Fruit fly (Drosophila melanogaster) whole organism, embryonic: ENCODE data around the gene CG43400.
A peak's percentile ranks its signal among the peaks of the same experiment; 100 is the strongest.

Experiments used
- B-H2 ChIP-seq: fragments of 200-800 bp; sonication (Bioruptor generic); optimal IDR thresholded peaks from 2 replicates; lab custom pipeline; 2018; ENCODE audit warnings: missing biosample characterization, mild to moderate bottlenecking, missing genetic modification characterization
- BtbVII ChIP-seq: fragments of 200-800 bp; sonication (Bioruptor generic); optimal IDR thresholded peaks from 3 replicates; lab custom pipeline; 2017; ENCODE audit warnings: missing biosample characterization, mild to moderate bottlenecking, missing genetic modification characterization
- CG10543 ChIP-seq: fragments of 200-800 bp; sonication (Bioruptor generic); optimal IDR thresholded peaks from 3 replicates; lab custom pipeline; 2017; ENCODE audit warnings: missing biosample characterization, mild to moderate bottlenecking, missing genetic modification characterization, moderate library complexity
- CG11247 ChIP-seq: fragments of 200-800 bp; sonication (Bioruptor generic); IDR thresholded peaks from 2 replicates; pipeline ENCODE4 v1.3.6; 2022; ENCODE audit warnings: missing biosample characterization, missing genetic modification characterization
- CG11398 ChIP-seq: fragments of 200-800 bp; sonication (Bioruptor generic); optimal IDR thresholded peaks from 2 replicates; lab custom pipeline; 2016; ENCODE audit warnings: missing biosample characterization, missing genetic modification characterization
- CG13894 ChIP-seq: fragments of 200-800 bp; sonication (Bioruptor generic); optimal IDR thresholded peaks from 3 replicates; lab custom pipeline; 2018; ENCODE audit warnings: missing biosample characterization, mild to moderate bottlenecking, missing genetic modification characterization, moderate library complexity
- CG14014 ChIP-seq: fragments of 200-800 bp; sonication (Bioruptor generic); IDR thresholded peaks from 2 replicates; pipeline ENCODE4 v1.3.6; 2022; ENCODE audit warnings: missing biosample characterization, missing genetic modification characterization
- CG1529 ChIP-seq: fragments of 200-800 bp; sonication (Bioruptor generic); optimal IDR thresholded peaks from 3 replicates; lab custom pipeline; 2018; ENCODE audit warnings: missing biosample characterization, missing genetic modification characterization
- CG1647 ChIP-seq: fragments of 200-800 bp; sonication (Bioruptor generic); optimal IDR thresholded peaks from 3 replicates; lab custom pipeline; 2016; ENCODE audit warnings: missing biosample characterization, missing genetic modification characterization
- CG17359 ChIP-seq: fragments of 200-800 bp; sonication (Bioruptor generic); optimal IDR thresholded peaks from 3 replicates; lab custom pipeline; 2018; ENCODE audit warnings: missing biosample characterization, mild to moderate bottlenecking, missing genetic modification characterization, moderate library complexity
- CG18764 ChIP-seq: fragments of 200-800 bp; sonication (Bioruptor generic); optimal IDR thresholded peaks from 3 replicates; lab custom pipeline; 2016; ENCODE audit warnings: missing biosample characterization, missing genetic modification characterization
- CG2199 ChIP-seq: fragments of 200-800 bp; sonication (Bioruptor generic); IDR thresholded peaks from 3 replicates; pipeline ENCODE4 v1.3.6; 2022; ENCODE audit warnings: missing biosample characterization, missing genetic modification characterization
- CG2202 ChIP-seq: fragments of 200-800 bp; sonication (Bioruptor generic); optimal IDR thresholded peaks from 2 replicates; lab custom pipeline; 2018; ENCODE audit warnings: missing biosample characterization, mild to moderate bottlenecking, missing genetic modification characterization
- CG30431 ChIP-seq: fragments of 200-800 bp; sonication (Bioruptor generic); optimal IDR thresholded peaks from 2 replicates; lab custom pipeline; 2017; ENCODE audit warnings: missing biosample characterization, missing genetic modification characterization
- CG34422 ChIP-seq: fragments of 200-800 bp; sonication (Bioruptor generic); IDR thresholded peaks from 3 replicates; pipeline ENCODE4 v1.3.6; 2022; ENCODE audit warnings: missing biosample characterization, missing genetic modification characterization
- CG3838 ChIP-seq: fragments of 200-800 bp; sonication (Bioruptor generic); optimal IDR thresholded peaks from 3 replicates; lab custom pipeline; 2016; ENCODE audit warnings: missing biosample characterization, missing genetic modification characterization
- CG4282 ChIP-seq: fragments of 200-800 bp; sonication (Bioruptor generic); optimal IDR thresholded peaks from 2 replicates; lab custom pipeline; 2016; ENCODE audit warnings: missing biosample characterization, missing genetic modification characterization
- CG5180 ChIP-seq: fragments of 200-800 bp; sonication (Bioruptor generic); optimal IDR thresholded peaks from 3 replicates; lab custom pipeline; 2017; ENCODE audit warnings: missing biosample characterization, missing genetic modification characterization, mild to moderate bottlenecking, moderate library complexity, missing genetic modification reagents
- CG5953 ChIP-seq: fragments of 200-800 bp; sonication (Bioruptor generic); IDR thresholded peaks from 2 replicates; pipeline ENCODE4 v1.3.6; 2022; ENCODE audit warnings: missing biosample characterization, missing genetic modification characterization
- CG6254 ChIP-seq: fragments of 200-800 bp; sonication (Bioruptor generic); optimal IDR thresholded peaks from 3 replicates; lab custom pipeline; 2017; ENCODE audit warnings: mild to moderate bottlenecking, missing biosample characterization, missing genetic modification reagents, missing genetic modification characterization
- CG6689 ChIP-seq: fragments of 200-800 bp; sonication (Bioruptor generic); IDR thresholded peaks from 2 replicates; pipeline ENCODE4 v1.3.6; 2022; ENCODE audit warnings: missing biosample characterization, missing genetic modification characterization
- CG9215 ChIP-seq: fragments of 200-800 bp; sonication (Bioruptor generic); IDR thresholded peaks from 2 replicates; pipeline ENCODE4 v1.3.6; 2022; ENCODE audit warnings: missing biosample characterization, missing genetic modification characterization
- CG9727 ChIP-seq: fragments of 200-800 bp; sonication (Bioruptor generic); optimal IDR thresholded peaks from 3 replicates; lab custom pipeline; 2017; ENCODE audit warnings: missing biosample characterization, mild to moderate bottlenecking, missing genetic modification characterization
- CG9817 ChIP-seq: fragments of 200-800 bp; sonication (Bioruptor generic); optimal IDR thresholded peaks from 2 replicates; lab custom pipeline; 2018; ENCODE audit warnings: missing biosample characterization, mild to moderate bottlenecking, missing genetic modification characterization, moderate library complexity
- CG9876 ChIP-seq: fragments of 200-800 bp; sonication (Bioruptor generic); optimal IDR thresholded peaks from 2 replicates; lab custom pipeline; 2016; ENCODE audit warnings: missing biosample characterization, missing genetic modification characterization
- CG9932 ChIP-seq: fragments of 200-800 bp; sonication (Bioruptor generic); IDR thresholded peaks from 2 replicates; pipeline ENCODE4 v1.3.6; 2022; ENCODE audit warnings: missing biosample characterization, missing genetic modification characterization
- D ChIP-seq, 2 experiments: fragments of 200-800 bp in 1 of 2; fragments of >200 bp in 1 of 2; sonication (Bioruptor generic) in 1 of 2; optimal IDR thresholded peaks; 2 replicates in 1 of 2; 3 replicates in 1 of 2; lab custom pipeline; 2017; ENCODE audit warnings: mild to moderate bottlenecking in 1 of 2, missing biosample characterization in 1 of 2, missing genetic modification characterization in 1 of 2, missing genetic modification reagents in 1 of 2
- Dll ChIP-seq: fragments of 200-800 bp; sonication (Bioruptor generic); IDR thresholded peaks from 4 replicates; pipeline ENCODE4 v1.3.6; 2022; ENCODE audit warnings: missing biosample characterization, missing genetic modification characterization; ENCODE audit not compliant: partially characterized antibody
- H15 ChIP-seq: fragments of 200-800 bp; sonication (Bioruptor generic); IDR thresholded peaks from 3 replicates; pipeline ENCODE4 v1.3.6; 2022; ENCODE audit warnings: missing biosample characterization, missing genetic modification characterization
- Hmx ChIP-seq: fragments of 200-800 bp; sonication (Bioruptor generic); optimal IDR thresholded peaks from 2 replicates; lab custom pipeline; 2016; ENCODE audit warnings: missing biosample characterization, missing genetic modification characterization
- Oaz ChIP-seq: fragments of 200-800 bp; sonication (Bioruptor generic); IDR thresholded peaks from 2 replicates; pipeline ENCODE4 v1.3.6; 2022; ENCODE audit warnings: missing biosample characterization, missing genetic modification characterization
- Opbp ChIP-seq: fragments of 200-800 bp; sonication (Bioruptor generic); IDR thresholded peaks from 3 replicates; pipeline ENCODE4 v1.3.6; 2022; ENCODE audit warnings: missing biosample characterization, missing genetic modification characterization; ENCODE audit not compliant: partially characterized antibody
- Side ChIP-seq: fragments of 200-800 bp; sonication (Bioruptor generic); optimal IDR thresholded peaks from 2 replicates; lab custom pipeline; 2016; ENCODE audit warnings: missing biosample characterization, missing genetic modification characterization
- Sin3A ChIP-seq: fragments of >200 bp; optimal IDR thresholded peaks from 2 replicates; lab custom pipeline; 2018
- Sox100B ChIP-seq: fragments of 200-800 bp; sonication (Bioruptor generic); optimal IDR thresholded peaks from 3 replicates; lab custom pipeline; 2018; ENCODE audit warnings: missing biosample characterization, mild to moderate bottlenecking, missing genetic modification characterization
- Ssrp ChIP-seq: fragments of 200-800 bp; sonication (Bioruptor generic); optimal IDR thresholded peaks from 2 replicates; lab custom pipeline; 2018; ENCODE audit warnings: missing biosample characterization, mild to moderate bottlenecking, missing genetic modification characterization, moderate library complexity
- Taf1 ChIP-seq: fragments of 200-800 bp; sonication (Bioruptor generic); IDR thresholded peaks from 2 replicates; pipeline ENCODE4 v1.3.6; 2022; ENCODE audit warnings: missing biosample characterization, missing genetic modification characterization
- ase ChIP-seq: fragments of 200-800 bp; sonication (Bioruptor generic); IDR thresholded peaks from 3 replicates; pipeline ENCODE4 v1.3.6; 2022; ENCODE audit warnings: missing biosample characterization, missing genetic modification characterization
- cg ChIP-seq: fragments of 200-800 bp; sonication (Bioruptor generic); optimal IDR thresholded peaks from 3 replicates; lab custom pipeline; 2019; ENCODE audit warnings: missing biosample characterization, mild to moderate bottlenecking, missing genetic modification characterization, moderate library complexity
- cwo ChIP-seq: fragments of 200-800 bp; sonication (Bioruptor generic); optimal IDR thresholded peaks from 3 replicates; lab custom pipeline; 2017; ENCODE audit warnings: missing biosample characterization, missing genetic modification characterization, mild to moderate bottlenecking, moderate library complexity, missing genetic modification reagents
- dysf ChIP-seq: fragments of 200-800 bp; sonication (Bioruptor generic); IDR thresholded peaks from 3 replicates; pipeline ENCODE4 v1.3.6; 2022; ENCODE audit warnings: missing biosample characterization, missing genetic modification characterization
- lov ChIP-seq, 2 experiments: fragments of 200-800 bp in 1 of 2; fragments of >200 bp in 1 of 2; sonication (Bioruptor generic) in 1 of 2; IDR thresholded peaks in 1 of 2; optimal IDR thresholded peaks in 1 of 2; 2 replicates in 1 of 2; 3 replicates in 1 of 2; pipeline versions ENCODE4 v1.3.6 to Lab custom; 2017 to 2022; ENCODE audit warnings: missing biosample characterization in 1 of 2, missing genetic modification characterization in 1 of 2
- nerfin-2 ChIP-seq: fragments of 200-800 bp; sonication (Bioruptor generic); IDR thresholded peaks from 2 replicates; pipeline ENCODE4 v1.3.6; 2022; ENCODE audit warnings: missing biosample characterization, missing genetic modification characterization; ENCODE audit not compliant: partially characterized antibody
- onecut ChIP-seq: fragments of 200-800 bp; sonication (Bioruptor generic); IDR thresholded peaks from 2 replicates; pipeline ENCODE4 v1.3.6; 2022; ENCODE audit warnings: missing biosample characterization, missing genetic modification characterization
- pb ChIP-seq: fragments of 200-800 bp; sonication (Bioruptor generic); optimal IDR thresholded peaks from 3 replicates; lab custom pipeline; 2016; ENCODE audit warnings: missing biosample characterization, missing genetic modification characterization
- pho ChIP-seq: fragments of 200-800 bp; sonication (Bioruptor generic); optimal IDR thresholded peaks from 2 replicates; lab custom pipeline; 2016; ENCODE audit warnings: missing biosample characterization, missing genetic modification characterization
- sug ChIP-seq: fragments of 200-800 bp; optimal IDR thresholded peaks from 2 replicates; lab custom pipeline; 2019; ENCODE audit warnings: missing biosample characterization, mild to moderate bottlenecking, missing genetic modification characterization, moderate library complexity
- tna ChIP-seq: fragments of 200-800 bp; sonication (Bioruptor generic); IDR thresholded peaks from 2 replicates; pipeline ENCODE4 v1.3.6; 2022; ENCODE audit warnings: missing biosample characterization, missing genetic modification characterization; ENCODE audit not compliant: partially characterized antibody
- tup ChIP-seq: fragments of 200-800 bp; sonication (Bioruptor generic); optimal IDR thresholded peaks from 2 replicates; lab custom pipeline; 2016; ENCODE audit warnings: missing biosample characterization, mild to moderate bottlenecking, missing genetic modification characterization, moderate library complexity
- vvl ChIP-seq: fragments of 200-800 bp; sonication (Bioruptor generic); IDR thresholded peaks from 2 replicates; pipeline ENCODE4 v1.3.6; 2022; ENCODE audit warnings: missing biosample characterization, missing genetic modification characterization

CG43400 gene

DNA sequence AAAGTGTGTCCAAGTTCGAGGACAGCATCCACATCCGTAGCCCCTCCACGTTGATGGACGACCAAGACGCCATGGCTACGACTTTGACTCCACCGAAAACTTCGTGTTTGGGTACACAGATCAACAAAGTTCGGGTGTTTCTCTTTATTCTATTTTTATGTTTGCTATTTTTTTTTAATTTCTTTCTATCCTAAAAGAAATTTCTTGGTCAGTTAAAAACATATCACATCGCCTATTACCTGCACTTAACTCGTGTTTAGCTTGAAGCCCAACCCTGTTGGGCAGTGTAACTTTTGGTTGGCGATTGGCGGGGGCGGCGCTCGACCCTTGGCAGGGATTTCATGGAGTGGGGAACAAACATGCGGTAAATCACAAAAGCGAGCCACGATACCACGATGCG lies 17.1 kb upstream of the CG43400 start (continued):
- TF ChIP-seq Opbp (GFP tag; lab: Robert Waterston, UW) (no peak), CG13894 (no peak), CG9727 (GFP tag; lab: Kevin White, UChicago) (peak; percentile 66), CG1529 (GFP tag; lab: Kevin White, UChicago) (no peak), CG2199 (peak; percentile 58; the same call in 1 of the 3 replicates), CG17359 (tag; lab: Kevin White, UChicago) (peak; percentile 66), vvl (GFP tag; lab: Robert Waterston, UW) (peak; percentile 81), BtbVII (GFP tag; lab: Kevin White, UChicago) (peak; percentile 41), Sin3A (lab: Kevin White, UChicago) (no peak), Ssrp (tag; lab: Kevin White, UChicago) (peak; percentile 59), CG6689 (GFP tag; lab: Robert Waterston, UW) (peak; percentile 69), nerfin-2 (GFP tag; lab: Robert Waterston, UW) (no peak), CG1647 (GFP tag; lab: Kevin White, UChicago) (peak; percentile 19), CG2202 (tag; lab: Kevin White, UChicago) (no peak), CG9932 (GFP tag; lab: Robert Waterston, UW) (no peak), CG5953 (GFP tag; lab: Robert Waterston, UW) (0 out of 2 replicates have a peak, but pooled peaks have one; percentile 34), pb (GFP tag; lab: Kevin White, UChicago) (no peak), CG4282 (GFP tag; lab: Kevin White, UChicago) (no peak), Oaz (peak; percentile 42), lov (optimal IDR thresholded peaks at IDR 0.05; lab: Kevin White, UChicago) (no peak), lov (GFP tag; IDR thresholded peaks at IDR 0.05; lab: Robert Waterston, UW) (peak; percentile 76; the same call in 2 of the 3 replicates), cg (GFP tag; lab: Kevin White, UChicago) (no peak), Sox100B (GFP tag; lab: Kevin White, UChicago) (peak; percentile 42), CG3838 (no peak), CG9876 (GFP tag; lab: Kevin White, UChicago) (no peak), CG11398 (GFP tag; lab: Kevin White, UChicago) (no peak), CG5180 (peak; percentile 32), Dll (GFP tag; lab: Robert Waterston, UW) (no peak), CG30431 (GFP tag; lab: Kevin White, UChicago) (peak; percentile 37), dysf (GFP tag; lab: Robert Waterston, UW) (peak; percentile 73), CG14014 (GFP tag; lab: Robert Waterston, UW) (peak; percentile 47; the same call in 1 of the 2 replicates), H15 (peak; percentile 65; the same call in 2 of the 3 replicates), CG18764 (GFP tag; lab: Kevin White, UChicago) (peak; percentile 32), CG10543 (no peak), CG11247 (GFP tag; lab: Robert Waterston, UW) (peak; percentile 34), Hmx (no peak), D (optimal IDR thresholded peaks at IDR 0.05; lab: Kevin White, UChicago) (no peak), D (GFP tag; optimal IDR thresholded peaks at IDR 0.05; lab: Kevin White, UChicago) (peak; percentile 58), ase (GFP tag; lab: Robert Waterston, UW) (peak; percentile 57; the same call in 1 of the 3 replicates), pho (no peak), CG34422 (peak; percentile 59; the same call in 2 of the 3 replicates), CG9215 (GFP tag; lab: Robert Waterston, UW) (peak; percentile 51; the same call in 1 of the 2 replicates), onecut (0 out of 2 replicates have a peak, but pooled peaks have one; percentile 6), Side (GFP tag; lab: Kevin White, UChicago) (no peak), CG6254 (GFP tag; lab: Kevin White, UChicago) (peak; percentile 71), sug (tag; lab: Kevin White, UChicago) (no peak), cwo (GFP tag; lab: Kevin White, UChicago) (peak; percentile 48), Taf1 (GFP tag; lab: Robert Waterston, UW) (no peak), B-H2 (GFP tag; lab: Kevin White, UChicago) (no peak), tna (GFP tag; lab: Robert Waterston, UW) (no peak), tup (no peak), CG9817 (peak; percentile 7)
